Fruit fly (Drosophila melanogaster) whole organism, embryonic: Measurements from ENCODE around the gene east.

Experiments
- Ada2b ChIP-seq: fragments of 200-800 bp; sonication (Bioruptor generic); IDR thresholded peaks from 2 replicates; pipeline ENCODE4 v1.3.6; 2022; ENCODE audit warnings: missing biosample characterization, missing genetic modification characterization
- Antp ChIP-seq: fragments of 200-800 bp; sonication (Bioruptor generic); optimal IDR thresholded peaks from 3 replicates; lab custom pipeline; 2016; ENCODE audit warnings: missing biosample characterization, missing genetic modification characterization
- CG10431 ChIP-seq: fragments of 200-800 bp; sonication (Bioruptor generic); optimal IDR thresholded peaks from 3 replicates; lab custom pipeline; 2018; ENCODE audit warnings: missing biosample characterization, mild to moderate bottlenecking, missing genetic modification characterization
- CG11695 ChIP-seq: fragments of 200-800 bp; sonication (Bioruptor generic); IDR thresholded peaks from 3 replicates; pipeline ENCODE4 v1.3.6; 2022; ENCODE audit warnings: missing biosample characterization, missing genetic modification characterization
- CG1233 ChIP-seq: fragments of 200-800 bp; sonication (Bioruptor generic); optimal IDR thresholded peaks from 4 replicates; lab custom pipeline; 2018; ENCODE audit warnings: missing biosample characterization, mild to moderate bottlenecking, missing genetic modification characterization
- CG13775 ChIP-seq: fragments of 200-800 bp; sonication (Bioruptor generic); optimal IDR thresholded peaks from 3 replicates; lab custom pipeline; 2017; ENCODE audit warnings: missing biosample characterization, mild to moderate bottlenecking, missing genetic modification characterization
- CG15696 ChIP-seq: fragments of 200-800 bp; sonication (Bioruptor generic); optimal IDR thresholded peaks from 2 replicates; lab custom pipeline; 2019; ENCODE audit warnings: missing biosample characterization, mild to moderate bottlenecking, missing genetic modification characterization, moderate library complexity
- CG16813 ChIP-seq: fragments of 200-800 bp; sonication (Bioruptor generic); IDR thresholded peaks from 3 replicates; pipeline ENCODE4 v1.3.6; 2022; ENCODE audit warnings: missing biosample characterization, missing genetic modification characterization; ENCODE audit not compliant: partially characterized antibody
- CG17568 ChIP-seq: fragments of 200-800 bp; sonication (Bioruptor generic); optimal IDR thresholded peaks from 2 replicates; lab custom pipeline; 2018; ENCODE audit warnings: missing biosample characterization, mild to moderate bottlenecking, missing genetic modification characterization, moderate library complexity
- CG1832 ChIP-seq: fragments of 200-800 bp; sonication (Bioruptor generic); optimal IDR thresholded peaks from 2 replicates; lab custom pipeline; 2017; ENCODE audit warnings: missing biosample characterization, mild to moderate bottlenecking, missing genetic modification characterization, inconsistent platforms
- CG18764 ChIP-seq: fragments of 200-800 bp; sonication (Bioruptor generic); optimal IDR thresholded peaks from 3 replicates; lab custom pipeline; 2016; ENCODE audit warnings: missing biosample characterization, missing genetic modification characterization
- CG2889 ChIP-seq: fragments of 200-800 bp; sonication (Bioruptor generic); IDR thresholded peaks from 3 replicates; pipeline ENCODE4 v1.3.6; 2022; ENCODE audit warnings: missing biosample characterization, missing genetic modification characterization
- CG31388 ChIP-seq: fragments of 200-800 bp; sonication (Bioruptor generic); optimal IDR thresholded peaks from 2 replicates; lab custom pipeline; 2016; ENCODE audit warnings: missing biosample characterization, missing genetic modification characterization
- CG3407 ChIP-seq: fragments of 200-800 bp; sonication (Bioruptor generic); optimal IDR thresholded peaks from 2 replicates; lab custom pipeline; 2018; ENCODE audit warnings: missing biosample characterization, mild to moderate bottlenecking, missing genetic modification characterization
- CG3726 ChIP-seq: fragments of 200-800 bp; sonication (Bioruptor generic); IDR thresholded peaks from 3 replicates; pipeline ENCODE4, ENCODE4 v1.3.6; 2022; ENCODE audit warnings: missing biosample characterization, missing genetic modification characterization
- CG6272 ChIP-seq: fragments of 200-800 bp; sonication (Bioruptor generic); IDR thresholded peaks from 2 replicates; pipeline ENCODE4 v1.3.6; 2022; ENCODE audit warnings: missing biosample characterization, missing genetic modification characterization
- CG7556 ChIP-seq: fragments of 200-800 bp; sonication (Bioruptor generic); optimal IDR thresholded peaks from 2 replicates; lab custom pipeline; 2017; ENCODE audit warnings: missing biosample characterization, mild to moderate bottlenecking, missing genetic modification characterization
- CG7928 ChIP-seq: fragments of 200-800 bp; sonication (Bioruptor generic); optimal IDR thresholded peaks from 2 replicates; lab custom pipeline; 2017; ENCODE audit warnings: missing biosample characterization, mild to moderate bottlenecking, missing genetic modification characterization
- Camta ChIP-seq: fragments of 200-800 bp; sonication (Bioruptor generic); optimal IDR thresholded peaks from 2 replicates; lab custom pipeline; 2016; ENCODE audit warnings: missing biosample characterization, missing genetic modification characterization
- Doc3 ChIP-seq: fragments of 200-800 bp; sonication (Bioruptor generic); IDR thresholded peaks from 3 replicates; pipeline ENCODE4 v1.3.6; 2022; ENCODE audit warnings: missing biosample characterization, missing genetic modification characterization; ENCODE audit not compliant: partially characterized antibody
- GATAe ChIP-seq: fragments of 200-800 bp; sonication (Bioruptor generic); conservative IDR thresholded peaks from 2 replicates; pipeline ENCODE4 v1.3.6; 2022; ENCODE audit warnings: missing biosample characterization, missing genetic modification characterization
- Hr51 ChIP-seq, 2 experiments: fragments of 200-800 bp; sonication (Bioruptor generic); optimal IDR thresholded peaks; 2 replicates in 1 of 2; 3 replicates in 1 of 2; lab custom pipeline; 2016 to 2018; ENCODE audit warnings: missing biosample characterization in 2 of 2, missing genetic modification characterization in 2 of 2, mild to moderate bottlenecking in 1 of 2, moderate library complexity in 1 of 2
- Mad ChIP-seq: fragments of 200-800 bp; sonication (Bioruptor generic); optimal IDR thresholded peaks from 2 replicates; lab custom pipeline; 2016; ENCODE audit warnings: missing biosample characterization, missing genetic modification characterization
- Mes4 ChIP-seq: fragments of 200-800 bp; sonication (Bioruptor generic); optimal IDR thresholded peaks from 2 replicates; lab custom pipeline; 2016; ENCODE audit warnings: missing biosample characterization, missing genetic modification characterization
- Nf-YA ChIP-seq: fragments of 200-800 bp; sonication (Bioruptor generic); IDR thresholded peaks from 2 replicates; pipeline ENCODE4 v1.3.6; 2022; ENCODE audit warnings: missing biosample characterization, missing genetic modification characterization
- Opbp ChIP-seq: fragments of 200-800 bp; sonication (Bioruptor generic); IDR thresholded peaks from 3 replicates; pipeline ENCODE4 v1.3.6; 2022; ENCODE audit warnings: missing biosample characterization, missing genetic modification characterization; ENCODE audit not compliant: partially characterized antibody
- Sox102F ChIP-seq: fragments of 200-800 bp; sonication (Bioruptor generic); optimal IDR thresholded peaks from 2 replicates; lab custom pipeline; 2018; ENCODE audit warnings: missing biosample characterization, mild to moderate bottlenecking, missing genetic modification characterization, moderate library complexity
- Sry-δ ChIP-seq: fragments of 200-800 bp; sonication (Bioruptor generic); optimal IDR thresholded peaks from 2 replicates; lab custom pipeline; 2016; ENCODE audit warnings: missing biosample characterization, missing genetic modification characterization
- Trl ChIP-seq, 3 experiments: fragments of >200 bp in 2 of 3; fragments of 200-800 bp in 1 of 3; sonication (Bioruptor generic) in 1 of 3; optimal IDR thresholded peaks; 2 replicates in 1 of 3; 3 replicates in 2 of 3; lab custom pipeline; 2016 to 2017; ENCODE audit warnings: missing biosample characterization in 1 of 3, missing genetic modification characterization in 1 of 3
- Xbp1 ChIP-seq: fragments of 200-800 bp; sonication (Bioruptor generic); optimal IDR thresholded peaks from 3 replicates; lab custom pipeline; 2016; ENCODE audit warnings: missing biosample characterization, mild to moderate bottlenecking, missing genetic modification characterization
- az2 ChIP-seq: fragments of 200-800 bp; sonication (Bioruptor generic); optimal IDR thresholded peaks from 3 replicates; lab custom pipeline; 2016; ENCODE audit warnings: missing biosample characterization, missing genetic modification characterization
- br ChIP-seq: fragments of >200 bp; optimal IDR thresholded peaks from 2 replicates; lab custom pipeline; 2017
- cwo ChIP-seq: fragments of 200-800 bp; sonication (Bioruptor generic); optimal IDR thresholded peaks from 3 replicates; lab custom pipeline; 2017; ENCODE audit warnings: missing biosample characterization, missing genetic modification characterization, mild to moderate bottlenecking, moderate library complexity, missing genetic modification reagents
- fd96Cb ChIP-seq: fragments of 200-800 bp; sonication (Bioruptor generic); optimal IDR thresholded peaks from 2 replicates; lab custom pipeline; 2018; ENCODE audit warnings: missing biosample characterization, mild to moderate bottlenecking, missing genetic modification characterization, moderate library complexity
- gsb ChIP-seq: fragments of 200-800 bp; sonication (Bioruptor generic); IDR thresholded peaks from 2 replicates; pipeline ENCODE4 v1.3.6; 2022; ENCODE audit warnings: missing biosample characterization, missing genetic modification characterization
- hkb ChIP-seq, 2 experiments: fragments of 200-800 bp in 1 of 2; fragments of >200 bp in 1 of 2; sonication (Bioruptor generic) in 1 of 2; IDR thresholded peaks in 1 of 2; optimal IDR thresholded peaks in 1 of 2; 2 replicates each; pipeline versions ENCODE4 v1.3.6 to Lab custom; 2017 to 2022; ENCODE audit warnings: missing biosample characterization in 1 of 2, missing genetic modification characterization in 1 of 2
- lov ChIP-seq, 2 experiments: fragments of 200-800 bp in 1 of 2; fragments of >200 bp in 1 of 2; sonication (Bioruptor generic) in 1 of 2; IDR thresholded peaks in 1 of 2; optimal IDR thresholded peaks in 1 of 2; 2 replicates in 1 of 2; 3 replicates in 1 of 2; pipeline versions ENCODE4 v1.3.6 to Lab custom; 2017 to 2022; ENCODE audit warnings: missing biosample characterization in 1 of 2, missing genetic modification characterization in 1 of 2
- odd ChIP-seq: fragments of 200-800 bp; sonication (Bioruptor generic); optimal IDR thresholded peaks from 2 replicates; lab custom pipeline; 2017; ENCODE audit warnings: missing biosample characterization, mild to moderate bottlenecking, missing genetic modification characterization
- salm ChIP-seq: fragments of 200-800 bp; sonication (Bioruptor generic); optimal IDR thresholded peaks from 2 replicates; lab custom pipeline; 2018; ENCODE audit warnings: missing biosample characterization, mild to moderate bottlenecking, missing genetic modification characterization
- sc ChIP-seq, 3 experiments: fragments of >200 bp in 2 of 3; fragments of 200-800 bp in 1 of 3; sonication (Bioruptor generic) in 1 of 3; optimal IDR thresholded peaks; 2 replicates in 2 of 3; 3 replicates in 1 of 3; lab custom pipeline; 2017; ENCODE audit warnings: mild to moderate bottlenecking in 1 of 3, missing biosample characterization in 1 of 3, missing genetic modification characterization in 1 of 3, missing genetic modification reagents in 1 of 3
- sd ChIP-seq: fragments of 200-800 bp; sonication (Bioruptor generic); optimal IDR thresholded peaks from 3 replicates; lab custom pipeline; 2018; ENCODE audit warnings: missing biosample characterization, mild to moderate bottlenecking, missing genetic modification characterization, moderate library complexity
- slbo ChIP-seq: fragments of 200-800 bp; sonication (Bioruptor generic); IDR thresholded peaks from 2 replicates; pipeline ENCODE4 v1.3.6; 2022; ENCODE audit warnings: missing biosample characterization, missing genetic modification characterization
- slp2 ChIP-seq: fragments of 200-800 bp; sonication (Bioruptor generic); optimal IDR thresholded peaks from 2 replicates; lab custom pipeline; 2016; ENCODE audit warnings: missing biosample characterization, missing genetic modification characterization
- sna ChIP-seq: fragments of 200-800 bp; sonication (Bioruptor generic); IDR thresholded peaks from 2 replicates; pipeline ENCODE4 v1.3.6; 2022; ENCODE audit warnings: missing biosample characterization, missing genetic modification characterization; ENCODE audit not compliant: partially characterized antibody
- so ChIP-seq: fragments of 200-800 bp; sonication (Bioruptor generic); IDR thresholded peaks from 3 replicates; pipeline ENCODE4 v1.3.6; 2022; ENCODE audit warnings: missing biosample characterization, missing genetic modification characterization
- sqz ChIP-seq: fragments of 200-800 bp; sonication (Bioruptor generic); optimal IDR thresholded peaks from 3 replicates; lab custom pipeline; 2018; ENCODE audit warnings: missing biosample characterization, mild to moderate bottlenecking, missing genetic modification characterization
- ttk ChIP-seq: fragments of 200-800 bp; sonication (Bioruptor generic); IDR thresholded peaks from 2 replicates; pipeline ENCODE4 v2.1.2; 2022; ENCODE audit warnings: missing biosample characterization, missing genetic modification characterization
- yki ChIP-seq: fragments of >200 bp; optimal IDR thresholded peaks from 3 replicates; lab custom pipeline; 2018

east gene

DNA sequence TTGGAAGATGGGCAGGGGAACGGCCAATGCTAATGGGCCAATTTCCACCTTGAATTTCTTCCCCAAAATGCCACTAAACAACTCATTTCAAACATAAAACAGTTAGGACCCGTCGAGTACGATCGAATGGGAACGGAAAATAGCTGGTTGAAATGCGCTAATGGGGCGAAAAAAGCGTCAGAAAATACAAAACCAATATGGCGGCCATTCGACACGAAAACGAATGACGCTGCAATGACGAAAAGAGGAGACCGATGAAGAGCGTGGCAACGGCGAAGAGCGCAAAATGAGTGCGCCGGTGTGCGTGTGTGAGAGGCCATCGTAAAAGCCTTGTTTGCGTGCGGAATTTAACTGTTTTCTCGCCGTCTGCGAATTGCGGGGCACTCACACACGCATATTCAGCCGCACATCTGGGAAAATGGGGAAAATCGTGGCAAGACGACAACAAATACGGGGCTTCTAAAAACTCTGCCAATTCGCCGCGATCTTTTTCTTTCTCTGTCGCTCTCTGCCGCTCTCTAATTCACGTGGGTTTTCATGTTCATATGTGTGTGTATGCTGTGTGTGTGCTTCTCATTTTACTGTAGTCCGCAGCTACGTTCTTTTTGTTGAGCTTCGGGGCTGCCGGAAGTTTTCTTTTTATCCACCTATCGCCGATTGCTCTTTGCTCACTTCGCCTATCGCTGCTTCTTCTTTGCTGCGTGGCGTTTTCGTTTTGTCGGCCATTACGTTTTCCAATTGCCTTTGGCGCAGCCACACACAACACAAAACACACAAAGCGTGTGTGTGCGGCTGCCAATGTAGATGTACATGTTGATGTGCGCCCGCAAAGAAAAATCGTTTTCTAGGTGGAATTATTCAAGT is at the start of gene east (continued):
- TF ChIP-seq slp2 (GFP tag; lab: Kevin White, UChicago) (no peak), CG10431 (peak; percentile 31), fd96Cb (tag; lab: Kevin White, UChicago) (no peak), CG16813 (GFP tag; lab: Robert Waterston, UW) (no peak), CG17568 (no peak), Camta (GFP tag; lab: Kevin White, UChicago) (no peak), hkb (optimal IDR thresholded peaks at IDR 0.05; lab: Kevin White, UChicago) (no peak), hkb (GFP tag; IDR thresholded peaks at IDR 0.05; lab: Robert Waterston, UW) (no peak), Sox102F (no peak), CG18764 (GFP tag; lab: Kevin White, UChicago) (no peak), CG13775 (GFP tag; lab: Kevin White, UChicago) (no peak), Doc3 (GFP tag; lab: Robert Waterston, UW) (no peak), Xbp1 (no peak), CG11695 (GFP tag; lab: Robert Waterston, UW) (no peak), Opbp (GFP tag; lab: Robert Waterston, UW) (no peak), CG7556 (GFP tag; lab: Kevin White, UChicago) (no peak), odd (GFP tag; lab: Kevin White, UChicago) (no peak), az2 (no peak), CG6272 (GFP tag; lab: Robert Waterston, UW) (no peak), CG15696 (tag; lab: Kevin White, UChicago) (no peak), Ada2b (GFP tag; lab: Robert Waterston, UW) (no peak), Mes4 (no peak), sqz (GFP tag; lab: Kevin White, UChicago) (peak; percentile 3), Mad (no peak), CG7928 (GFP tag; lab: Kevin White, UChicago) (no peak), so (no peak), Hr51 (GFP tag; optimal IDR thresholded peaks at IDR 0.05; lab: Kevin White, UChicago) (no peak), yki (lab: Kevin White, UChicago) (no peak), salm (tag; lab: Kevin White, UChicago) (no peak), sna (no peak), br (lab: Kevin White, UChicago) (no peak), slbo (GFP tag; lab: Robert Waterston, UW) (no peak), CG1832 (GFP tag; lab: Kevin White, UChicago) (no peak), Trl (optimal IDR thresholded peaks at IDR 0.05; lab: Kevin White, UChicago) (peak; percentile 77 to 92), Trl (GFP tag; optimal IDR thresholded peaks at IDR 0.05; lab: Kevin White, UChicago) (no peak), Antp (GFP tag; lab: Kevin White, UChicago) (no peak), ttk (GFP tag; lab: Robert Waterston, UW) (no peak), cwo (GFP tag; lab: Kevin White, UChicago) (no peak), lov (optimal IDR thresholded peaks at IDR 0.05; lab: Kevin White, UChicago) (no peak), lov (GFP tag; IDR thresholded peaks at IDR 0.05; lab: Robert Waterston, UW) (0 out of 3 replicates have a peak, but pooled peaks have one; percentile 11), CG3726 (GFP tag; lab: Robert Waterston, UW) (no peak), Nf-YA (GFP tag; lab: Robert Waterston, UW) (no peak), GATAe (GFP tag; lab: Robert Waterston, UW) (no peak), CG1233 (GFP tag; lab: Kevin White, UChicago) (no peak), Sry-δ (GFP tag; lab: Kevin White, UChicago) (no peak), CG2889 (no peak), CG31388 (GFP tag; lab: Kevin White, UChicago) (no peak), sc (optimal IDR thresholded peaks at IDR 0.05; lab: Kevin White, UChicago) (no peak), sc (GFP tag; optimal IDR thresholded peaks at IDR 0.05; lab: Kevin White, UChicago) (no peak), CG3407 (no peak), gsb (no peak), sd (tag; lab: Kevin White, UChicago) (peak; percentile 86)
